Fruit fly (Drosophila melanogaster) whole organism, embryonic: ENCODE data around the gene CG31321.

Experiments used
- ATbp ChIP-seq: fragments of 200-800 bp; sonication (Bioruptor generic); optimal IDR thresholded peaks from 2 replicates; lab custom pipeline; 2017; ENCODE audit warnings: missing biosample characterization, mild to moderate bottlenecking, missing genetic modification characterization, missing genetic modification reagents
- Ada2b ChIP-seq: fragments of 200-800 bp; sonication (Bioruptor generic); IDR thresholded peaks from 2 replicates; pipeline ENCODE4 v1.3.6; 2022; ENCODE audit warnings: missing biosample characterization, missing genetic modification characterization
- Atf6 ChIP-seq: fragments of 200-800 bp; sonication (Bioruptor generic); IDR thresholded peaks from 2 replicates; pipeline ENCODE4 v1.3.6; 2022; ENCODE audit warnings: missing biosample characterization, missing genetic modification characterization
- CG10321 ChIP-seq: fragments of 200-800 bp; sonication (Bioruptor generic); IDR thresholded peaks from 2 replicates; pipeline ENCODE4 v1.3.6; 2022; ENCODE audit warnings: missing biosample characterization, missing genetic modification characterization
- CG11504 ChIP-seq: fragments of 200-800 bp; sonication (Bioruptor generic); optimal IDR thresholded peaks from 3 replicates; lab custom pipeline; 2019; ENCODE audit warnings: missing biosample characterization, mild to moderate bottlenecking, missing genetic modification characterization, moderate library complexity
- CG11696 ChIP-seq: fragments of 200-800 bp; sonication (Bioruptor generic); IDR thresholded peaks from 2 replicates; pipeline ENCODE4 v1.3.6; 2022; ENCODE audit warnings: missing biosample characterization, missing genetic modification characterization
- CG12299 ChIP-seq: fragments of 200-800 bp; sonication (Bioruptor generic); optimal IDR thresholded peaks from 2 replicates; lab custom pipeline; 2018; ENCODE audit warnings: missing biosample characterization, mild to moderate bottlenecking, missing genetic modification characterization
- CG12659 ChIP-seq: fragments of 200-800 bp; sonication (Bioruptor generic); optimal IDR thresholded peaks from 3 replicates; lab custom pipeline; 2017; ENCODE audit warnings: mild to moderate bottlenecking, missing biosample characterization, missing genetic modification reagents, missing genetic modification characterization
- CG13123 ChIP-seq: fragments of 200-800 bp; sonication (Bioruptor generic); optimal IDR thresholded peaks from 2 replicates; lab custom pipeline; 2016; ENCODE audit warnings: missing biosample characterization, missing genetic modification characterization
- CG14667 ChIP-seq: fragments of 200-800 bp; sonication (Bioruptor generic); IDR thresholded peaks from 2 replicates; pipeline ENCODE4 v1.3.6; 2022; ENCODE audit warnings: missing biosample characterization, missing genetic modification characterization
- CG14710 ChIP-seq: fragments of 200-800 bp; sonication (Bioruptor generic); optimal IDR thresholded peaks from 3 replicates; lab custom pipeline; 2019; ENCODE audit warnings: missing biosample characterization, mild to moderate bottlenecking, missing genetic modification characterization, moderate library complexity
- CG14860 ChIP-seq: fragments of 200-800 bp; sonication (Bioruptor generic); IDR thresholded peaks from 3 replicates; pipeline ENCODE4 v1.3.6; 2022; ENCODE audit warnings: missing biosample characterization, missing genetic modification characterization; ENCODE audit not compliant: partially characterized antibody
- CG17385 ChIP-seq: fragments of 200-800 bp; sonication (Bioruptor generic); optimal IDR thresholded peaks from 3 replicates; lab custom pipeline; 2018; ENCODE audit warnings: missing biosample characterization, mild to moderate bottlenecking, missing genetic modification characterization
- CG18599 ChIP-seq: fragments of 200-800 bp; sonication (Bioruptor generic); optimal IDR thresholded peaks from 3 replicates; lab custom pipeline; 2017; ENCODE audit warnings: missing biosample characterization, missing genetic modification characterization, mild to moderate bottlenecking, moderate library complexity, missing genetic modification reagents
- CG2678 ChIP-seq: fragments of 200-800 bp; sonication (Bioruptor generic); optimal IDR thresholded peaks from 3 replicates; lab custom pipeline; 2019; ENCODE audit warnings: missing biosample characterization, mild to moderate bottlenecking, missing genetic modification characterization, moderate library complexity
- CG2875 ChIP-seq: fragments of 200-800 bp; sonication (Bioruptor generic); optimal IDR thresholded peaks from 2 replicates; lab custom pipeline; 2017; ENCODE audit warnings: missing biosample characterization, mild to moderate bottlenecking, missing genetic modification characterization, missing genetic modification reagents
- CG3281 ChIP-seq: fragments of 200-800 bp; sonication (Bioruptor generic); optimal IDR thresholded peaks from 3 replicates; lab custom pipeline; 2017; ENCODE audit warnings: missing biosample characterization, mild to moderate bottlenecking, missing genetic modification characterization
- CG6689 ChIP-seq: fragments of 200-800 bp; sonication (Bioruptor generic); IDR thresholded peaks from 2 replicates; pipeline ENCODE4 v1.3.6; 2022; ENCODE audit warnings: missing biosample characterization, missing genetic modification characterization
- CG6791 ChIP-seq: fragments of 200-800 bp; sonication (Bioruptor generic); IDR thresholded peaks from 3 replicates; pipeline ENCODE4 v1.3.6; 2022; ENCODE audit warnings: missing biosample characterization, missing genetic modification characterization; ENCODE audit not compliant: partially characterized antibody
- CG7271 ChIP-seq: fragments of 200-800 bp; sonication (Bioruptor generic); optimal IDR thresholded peaks from 2 replicates; lab custom pipeline; 2018; ENCODE audit warnings: missing biosample characterization, mild to moderate bottlenecking, missing genetic modification characterization, moderate library complexity
- CG7556 ChIP-seq: fragments of 200-800 bp; sonication (Bioruptor generic); optimal IDR thresholded peaks from 2 replicates; lab custom pipeline; 2017; ENCODE audit warnings: missing biosample characterization, mild to moderate bottlenecking, missing genetic modification characterization
- CG8089 ChIP-seq: fragments of 200-800 bp; sonication (Bioruptor generic); optimal IDR thresholded peaks from 3 replicates; lab custom pipeline; 2016; ENCODE audit warnings: missing biosample characterization, missing genetic modification characterization
- CG8924 ChIP-seq: fragments of 200-800 bp; optimal IDR thresholded peaks from 3 replicates; lab custom pipeline; 2019; ENCODE audit warnings: missing biosample characterization, mild to moderate bottlenecking, missing genetic modification characterization, moderate library complexity
- D19B ChIP-seq: fragments of 200-800 bp; sonication (Bioruptor generic); optimal IDR thresholded peaks from 2 replicates; lab custom pipeline; 2017; ENCODE audit warnings: missing biosample characterization, mild to moderate bottlenecking, missing genetic modification characterization
- Doc2 ChIP-seq: fragments of 200-800 bp; sonication (Bioruptor generic); IDR thresholded peaks from 2 replicates; pipeline ENCODE4 v1.3.6; 2022; ENCODE audit warnings: missing biosample characterization, missing genetic modification characterization
- ERR ChIP-seq: fragments of 200-800 bp; sonication (Bioruptor generic); optimal IDR thresholded peaks from 2 replicates; lab custom pipeline; 2016; ENCODE audit warnings: missing biosample characterization, missing genetic modification characterization
- Kr ChIP-seq: fragments of 200-800 bp; sonication (Bioruptor generic); optimal IDR thresholded peaks from 2 replicates; lab custom pipeline; 2017; ENCODE audit warnings: missing biosample characterization, mild to moderate bottlenecking, missing genetic modification characterization
- MESR4 ChIP-seq: fragments of 200-800 bp; sonication (Bioruptor generic); optimal IDR thresholded peaks from 2 replicates; lab custom pipeline; 2018; ENCODE audit warnings: missing biosample characterization, mild to moderate bottlenecking, missing genetic modification characterization, moderate library complexity
- Max ChIP-seq: fragments of 200-800 bp; sonication (Bioruptor generic); optimal IDR thresholded peaks from 2 replicates; lab custom pipeline; 2016; ENCODE audit warnings: missing biosample characterization, mild to moderate bottlenecking, missing genetic modification characterization
- Myb ChIP-seq: fragments of 200-800 bp; sonication (Bioruptor generic); optimal IDR thresholded peaks from 2 replicates; lab custom pipeline; 2016; ENCODE audit warnings: missing biosample characterization, missing genetic modification characterization
- NC2β ChIP-seq: fragments of 200-800 bp; sonication (Bioruptor generic); optimal IDR thresholded peaks from 2 replicates; lab custom pipeline; 2016; ENCODE audit warnings: missing biosample characterization, missing genetic modification characterization
- Trl ChIP-seq, 3 experiments: fragments of >200 bp in 2 of 3; fragments of 200-800 bp in 1 of 3; sonication (Bioruptor generic) in 1 of 3; optimal IDR thresholded peaks; 2 replicates in 1 of 3; 3 replicates in 2 of 3; lab custom pipeline; 2016 to 2017; ENCODE audit warnings: missing biosample characterization in 1 of 3, missing genetic modification characterization in 1 of 3
- Vsx1 ChIP-seq: fragments of 200-800 bp; sonication (Bioruptor generic); optimal IDR thresholded peaks from 2 replicates; lab custom pipeline; 2017; ENCODE audit warnings: missing biosample characterization, mild to moderate bottlenecking, missing genetic modification characterization, missing genetic modification reagents
- az2 ChIP-seq: fragments of 200-800 bp; sonication (Bioruptor generic); optimal IDR thresholded peaks from 3 replicates; lab custom pipeline; 2016; ENCODE audit warnings: missing biosample characterization, missing genetic modification characterization
- bbx ChIP-seq: fragments of 200-800 bp; sonication (Bioruptor generic); IDR thresholded peaks from 2 replicates; pipeline ENCODE4 v1.3.6; 2022; ENCODE audit warnings: missing biosample characterization, missing genetic modification characterization; ENCODE audit not compliant: partially characterized antibody
- bcd ChIP-seq: fragments of 200-800 bp; sonication (Bioruptor generic); optimal IDR thresholded peaks from 2 replicates; lab custom pipeline; 2017; ENCODE audit warnings: missing biosample characterization, mild to moderate bottlenecking, missing genetic modification characterization
- cg ChIP-seq: fragments of 200-800 bp; sonication (Bioruptor generic); optimal IDR thresholded peaks from 3 replicates; lab custom pipeline; 2019; ENCODE audit warnings: missing biosample characterization, mild to moderate bottlenecking, missing genetic modification characterization, moderate library complexity
- chinmo ChIP-seq: fragments of 200-800 bp; sonication (Bioruptor generic); IDR thresholded peaks from 4 replicates; pipeline ENCODE4 v1.3.6; 2022; ENCODE audit warnings: missing biosample characterization, missing genetic modification characterization; ENCODE audit not compliant: partially characterized antibody
- dmrt11E ChIP-seq: fragments of 200-800 bp; sonication (Bioruptor generic); optimal IDR thresholded peaks from 3 replicates; lab custom pipeline; 2018; ENCODE audit warnings: missing biosample characterization, mild to moderate bottlenecking, missing genetic modification characterization, moderate library complexity
- hth ChIP-seq: fragments of >200 bp; optimal IDR thresholded peaks from 2 replicates; lab custom pipeline; 2017; ENCODE audit warnings: inconsistent platforms
- jing ChIP-seq: fragments of 200-800 bp; sonication (Bioruptor generic); optimal IDR thresholded peaks from 2 replicates; lab custom pipeline; 2018; ENCODE audit warnings: missing biosample characterization, mild to moderate bottlenecking, missing genetic modification characterization
- knrl ChIP-seq: fragments of 200-800 bp; sonication (Bioruptor generic); IDR thresholded peaks from 3 replicates; pipeline ENCODE4 v1.3.6; 2022; ENCODE audit warnings: missing biosample characterization, missing genetic modification characterization; ENCODE audit not compliant: partially characterized antibody
- maf-S ChIP-seq: fragments of 200-800 bp; sonication (Bioruptor generic); optimal IDR thresholded peaks from 2 replicates; lab custom pipeline; 2016; ENCODE audit warnings: missing biosample characterization, missing genetic modification characterization
- mld ChIP-seq: fragments of 200-800 bp; sonication (Bioruptor generic); IDR thresholded peaks from 3 replicates; pipeline ENCODE4 v1.3.6; 2022; ENCODE audit warnings: missing biosample characterization, missing genetic modification characterization; ENCODE audit not compliant: partially characterized antibody
- pros ChIP-seq: fragments of 200-800 bp; sonication (Bioruptor generic); optimal IDR thresholded peaks from 3 replicates; lab custom pipeline; 2019; ENCODE audit warnings: missing biosample characterization, mild to moderate bottlenecking, missing genetic modification characterization, moderate library complexity
- ssp ChIP-seq: fragments of 200-800 bp; sonication (Bioruptor generic); IDR thresholded peaks from 2 replicates; pipeline ENCODE4 v1.3.6; 2022; ENCODE audit warnings: missing biosample characterization, missing genetic modification characterization
- usp ChIP-seq: fragments of >200 bp; optimal IDR thresholded peaks from 2 replicates; lab custom pipeline; 2017; ENCODE audit warnings: missing biosample characterization, missing genetic modification characterization

Gene CG31321

DNA sequence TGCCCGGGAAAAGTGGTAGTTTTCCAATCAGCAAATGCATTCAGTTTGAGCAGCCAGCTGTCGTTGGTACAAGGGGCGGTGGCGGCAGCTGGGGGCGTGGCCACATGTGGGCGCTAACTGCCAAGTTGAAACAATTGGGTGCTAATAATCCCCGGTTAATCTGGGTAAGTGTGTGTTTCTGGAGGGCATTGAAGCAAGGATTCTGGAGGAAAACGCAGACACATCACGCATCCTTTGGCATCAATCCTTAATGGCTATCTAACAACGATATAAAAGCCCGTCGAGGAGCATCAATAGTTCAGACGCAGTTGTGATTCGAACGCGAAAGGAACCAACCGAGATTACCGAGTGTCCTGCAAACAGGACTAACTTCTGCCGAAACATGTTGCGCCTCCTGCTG is 4.4 kb downstream of the CG31321 start, which contains the start of gene Crz:
Gene Crz (plus strand): TSS at position 301 of the 400 bp plus-strand sequence.
- 0 out of 3 replicates have a peak, but pooled peaks have one; percentile 8 for TF ChIP-seq knrl (GFP tag; lab: Robert Waterston, UW)
- TF ChIP-seq ATbp = no peak
- peak; percentile 24; the same call in 1 of the 3 replicates for TF ChIP-seq CG6791 (GFP tag; lab: Robert Waterston, UW)
- TF ChIP-seq CG18599 (GFP tag; lab: Kevin White, UChicago) = no peak

DNA sequence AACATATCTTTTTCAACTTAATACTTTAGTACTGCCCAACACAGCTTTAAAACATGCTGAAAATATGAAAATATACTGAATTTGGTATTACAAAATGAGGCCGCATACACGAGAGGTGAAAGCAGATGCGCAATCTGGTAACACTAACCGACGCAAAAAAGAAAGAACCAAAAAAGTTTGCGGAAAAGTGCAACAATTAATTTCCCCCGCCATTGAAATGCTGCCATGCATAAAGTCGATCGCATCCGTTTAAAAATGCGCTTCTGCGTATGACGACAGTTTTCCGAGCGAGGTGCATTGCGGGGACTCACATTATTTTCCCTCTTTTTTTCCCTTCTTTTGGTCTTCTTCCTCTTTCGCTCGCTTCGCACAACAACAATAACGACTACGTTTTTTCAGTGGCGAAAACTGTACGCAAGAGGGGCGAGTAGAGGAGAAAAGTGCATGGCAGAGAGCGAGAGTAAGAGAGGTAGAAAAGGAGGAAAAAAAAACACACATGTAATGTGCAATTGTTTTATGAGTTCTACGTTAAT is 5.8 kb downstream of the CG31321 start, which contains the start of gene Set8:
Gene Set8 (plus strand): TSS at position 127 of the 533 bp plus-strand sequence.
- peak in 1 of 2 experiments; percentile 32 for TF ChIP-seq Trl (optimal IDR thresholded peaks at IDR 0.05; lab: Kevin White, UChicago)
- no peak for TF ChIP-seq Trl (GFP tag; optimal IDR thresholded peaks at IDR 0.05; lab: Kevin White, UChicago)
- TF ChIP-seq CG2678 (tag; lab: Kevin White, UChicago) = no peak
- TF ChIP-seq NC2β = peak; percentile 3
- TF ChIP-seq az2 (GFP tag; lab: Kevin White, UChicago) = no peak
- no peak for TF ChIP-seq Vsx1
- no peak for TF ChIP-seq maf-S (GFP tag; lab: Kevin White, UChicago)
- TF ChIP-seq D19B = no peak
- TF ChIP-seq CG13123 = no peak
- TF ChIP-seq CG3281 = no peak
- TF ChIP-seq CG14860 (GFP tag; lab: Robert Waterston, UW) = no peak
- TF ChIP-seq CG14667 = no peak
- TF ChIP-seq CG2875 (GFP tag; lab: Kevin White, UChicago) = no peak
- no peak for TF ChIP-seq jing (GFP tag; lab: Kevin White, UChicago)
- TF ChIP-seq CG11504 (tag; lab: Kevin White, UChicago) = no peak
- no peak for TF ChIP-seq ssp (GFP tag; lab: Robert Waterston, UW)
- peak; percentile 93 for TF ChIP-seq MESR4 (GFP tag; lab: Kevin White, UChicago)
- TF ChIP-seq cg (GFP tag; lab: Kevin White, UChicago) = no peak
- no peak for TF ChIP-seq CG6689 (GFP tag; lab: Robert Waterston, UW)
- no peak for TF ChIP-seq Doc2 (GFP tag; lab: Robert Waterston, UW)
- TF ChIP-seq CG12659 (GFP tag; lab: Kevin White, UChicago) = peak; percentile 60
- no peak for TF ChIP-seq hth
- TF ChIP-seq CG14710 (tag; lab: Kevin White, UChicago) = peak; percentile 66
- no peak for TF ChIP-seq usp (GFP tag; lab: Kevin White, UChicago)
- peak; percentile 94 for TF ChIP-seq CG17385 (GFP tag; lab: Kevin White, UChicago)
- TF ChIP-seq Max (GFP tag; lab: Kevin White, UChicago) = no peak
- TF ChIP-seq Atf6 (GFP tag; lab: Robert Waterston, UW) = no peak
- no peak for TF ChIP-seq CG7271 (tag; lab: Kevin White, UChicago)
- TF ChIP-seq bbx (GFP tag; lab: Robert Waterston, UW) = no peak; the same call in 1 of the 2 replicates
- TF ChIP-seq CG7556 = no peak
- TF ChIP-seq chinmo = peak; percentile 78; the same call in 1 of the 4 replicates
- no peak for TF ChIP-seq Kr (GFP tag; lab: Kevin White, UChicago)
- TF ChIP-seq CG10321 (GFP tag; lab: Robert Waterston, UW) = no peak
- TF ChIP-seq dmrt11E (tag; lab: Kevin White, UChicago) = no peak
- TF ChIP-seq bcd (GFP tag; lab: Kevin White, UChicago) = no peak
- no peak for TF ChIP-seq CG11696 (GFP tag; lab: Robert Waterston, UW)
- peak; percentile 66 for TF ChIP-seq CG8924 (tag; lab: Kevin White, UChicago)
- TF ChIP-seq Myb (GFP tag; lab: Kevin White, UChicago) = peak; percentile 6
- TF ChIP-seq mld (GFP tag; lab: Robert Waterston, UW) = no peak
- TF ChIP-seq CG8089 (GFP tag; lab: Kevin White, UChicago) = no peak
- TF ChIP-seq CG12299 (tag; lab: Kevin White, UChicago) = no peak
- no peak for TF ChIP-seq pros
- TF ChIP-seq Ada2b = no peak
- no peak for TF ChIP-seq ERR
